Worm (Caenorhabditis elegans) whole organism, L4/young adult: ENCODE data around the gene col-17.

Experiments
- W03F9.2 ChIP-seq: fragments of 150-350 bp; optimal IDR thresholded peaks from 2 replicates; lab custom pipeline; 2014; ENCODE audit warnings: missing biosample characterization, missing genetic modification characterization
- him-1 ChIP-seq: sonication (generic microtip); optimal IDR thresholded peaks from 2 replicates; lab custom pipeline; 2016; ENCODE audit warnings: missing genotype, missing genetic modification reagents, missing genetic modification characterization, missing compliant biosample characterization

DNA sequence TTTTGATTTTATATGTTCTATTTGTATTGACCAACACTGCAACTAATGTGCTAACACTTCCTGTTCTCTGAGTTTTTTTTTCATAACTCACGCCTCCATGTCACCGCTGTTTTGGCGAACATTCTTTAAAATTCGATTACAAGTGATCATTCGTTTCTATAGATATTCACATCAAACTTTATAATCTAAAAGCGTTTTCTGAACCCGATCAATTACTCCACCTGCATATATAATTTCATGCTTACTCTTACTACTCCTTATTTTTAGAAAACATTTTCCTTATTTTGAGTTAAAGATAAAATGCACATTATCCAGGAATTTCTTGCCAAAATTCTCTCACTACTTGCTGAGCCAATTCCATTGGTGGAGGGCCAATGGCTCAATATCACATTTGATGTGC lies 18.6 kb upstream of the col-17 start, which contains the start of gene R05F9.7:
- TF ChIP-seq W03F9.2 (tag; lab: Kevin White, UChicago) (no peak), him-1 (tag; lab: Kevin White, UChicago) (no peak)
